Fruit fly (Drosophila melanogaster) whole organism, embryonic: Measurements from ENCODE around the gene CG12010.
A peak's percentile ranks its signal among the peaks of the same experiment; 100 is the strongest.

Source experiments
- Blimp-1 ChIP-seq: fragments of 200-800 bp; sonication (Bioruptor generic); optimal IDR thresholded peaks from 3 replicates; lab custom pipeline; 2018; ENCODE audit warnings: missing biosample characterization, missing genetic modification characterization, mild to moderate bottlenecking, moderate library complexity, missing genetic modification reagents
- CG10274 ChIP-seq: fragments of 200-800 bp; sonication (Bioruptor generic); optimal IDR thresholded peaks from 3 replicates; lab custom pipeline; 2017; ENCODE audit warnings: missing biosample characterization, mild to moderate bottlenecking, missing genetic modification characterization
- CG10462 ChIP-seq: fragments of 200-800 bp; sonication (Bioruptor generic); optimal IDR thresholded peaks from 2 replicates; lab custom pipeline; 2016; ENCODE audit warnings: missing biosample characterization, missing genetic modification characterization
- CG11504 ChIP-seq: fragments of 200-800 bp; sonication (Bioruptor generic); optimal IDR thresholded peaks from 3 replicates; lab custom pipeline; 2019; ENCODE audit warnings: missing biosample characterization, mild to moderate bottlenecking, missing genetic modification characterization, moderate library complexity
- CG11723 ChIP-seq: fragments of 200-800 bp; sonication (Bioruptor generic); optimal IDR thresholded peaks from 2 replicates; lab custom pipeline; 2017; ENCODE audit warnings: missing biosample characterization, mild to moderate bottlenecking, missing genetic modification characterization
- CG12104 ChIP-seq: fragments of 200-800 bp; sonication (Bioruptor generic); optimal IDR thresholded peaks from 3 replicates; lab custom pipeline; 2016; ENCODE audit warnings: missing biosample characterization, missing genetic modification characterization
- CG12744 ChIP-seq: fragments of 200-800 bp; sonication (Bioruptor generic); optimal IDR thresholded peaks from 2 replicates; lab custom pipeline; 2016; ENCODE audit warnings: missing biosample characterization, missing genetic modification characterization
- CG13287 ChIP-seq: fragments of 200-800 bp; sonication (Bioruptor generic); IDR thresholded peaks from 2 replicates; pipeline ENCODE4 v1.3.6; 2022; ENCODE audit warnings: missing biosample characterization, missing genetic modification characterization; ENCODE audit not compliant: partially characterized antibody
- CG13775 ChIP-seq: fragments of 200-800 bp; sonication (Bioruptor generic); optimal IDR thresholded peaks from 3 replicates; lab custom pipeline; 2017; ENCODE audit warnings: missing biosample characterization, mild to moderate bottlenecking, missing genetic modification characterization
- CG15011 ChIP-seq: fragments of 200-800 bp; sonication (Bioruptor generic); optimal IDR thresholded peaks from 3 replicates; lab custom pipeline; 2018; ENCODE audit warnings: missing biosample characterization, mild to moderate bottlenecking, missing genetic modification characterization
- CG1647 ChIP-seq: fragments of 200-800 bp; sonication (Bioruptor generic); optimal IDR thresholded peaks from 3 replicates; lab custom pipeline; 2016; ENCODE audit warnings: missing biosample characterization, missing genetic modification characterization
- CG16815 ChIP-seq: fragments of 200-800 bp; sonication (Bioruptor generic); optimal IDR thresholded peaks from 3 replicates; lab custom pipeline; 2017; ENCODE audit warnings: missing biosample characterization, mild to moderate bottlenecking, missing genetic modification characterization
- CG17802 ChIP-seq: fragments of 200-800 bp; sonication (Bioruptor generic); optimal IDR thresholded peaks from 2 replicates; lab custom pipeline; 2018; ENCODE audit warnings: missing biosample characterization, mild to moderate bottlenecking, missing genetic modification characterization, moderate library complexity
- CG1792 ChIP-seq: fragments of 200-800 bp; sonication (Bioruptor generic); optimal IDR thresholded peaks from 2 replicates; lab custom pipeline; 2016; ENCODE audit warnings: missing biosample characterization, missing genetic modification characterization
- CG3995 ChIP-seq: fragments of 200-800 bp; sonication (Bioruptor generic); optimal IDR thresholded peaks from 3 replicates; lab custom pipeline; 2016; ENCODE audit warnings: missing biosample characterization, missing genetic modification characterization
- CG42726 ChIP-seq: fragments of 200-800 bp; sonication (Bioruptor generic); IDR thresholded peaks from 2 replicates; pipeline ENCODE4 v1.3.6; 2022; ENCODE audit warnings: missing biosample characterization, missing genetic modification characterization; ENCODE audit not compliant: partially characterized antibody
- CG7357 ChIP-seq: fragments of 200-800 bp; sonication (Bioruptor generic); IDR thresholded peaks from 3 replicates; pipeline ENCODE4 v1.3.6; 2022; ENCODE audit warnings: missing biosample characterization, missing genetic modification characterization
- CG8281 ChIP-seq: fragments of 200-800 bp; sonication (Bioruptor generic); optimal IDR thresholded peaks from 2 replicates; lab custom pipeline; 2018; ENCODE audit warnings: missing biosample characterization, mild to moderate bottlenecking, missing genetic modification characterization, moderate library complexity
- CG8359 ChIP-seq: fragments of 200-800 bp; sonication (Bioruptor generic); optimal IDR thresholded peaks from 2 replicates; lab custom pipeline; 2017; ENCODE audit warnings: missing biosample characterization, mild to moderate bottlenecking, missing genetic modification characterization, borderline replicate concordance
- CG9797 ChIP-seq: fragments of 200-800 bp; sonication (Bioruptor generic); optimal IDR thresholded peaks from 3 replicates; lab custom pipeline; 2018; ENCODE audit warnings: missing biosample characterization, mild to moderate bottlenecking, missing genetic modification characterization
- Dbx ChIP-seq: fragments of 200-800 bp; sonication (Bioruptor generic); IDR thresholded peaks from 3 replicates; pipeline ENCODE4 v1.3.6; 2022; ENCODE audit warnings: missing biosample characterization, missing genetic modification characterization
- Deaf1 ChIP-seq: fragments of 200-800 bp; optimal IDR thresholded peaks from 3 replicates; lab custom pipeline; 2019; ENCODE audit warnings: missing biosample characterization, mild to moderate bottlenecking, missing genetic modification characterization, moderate library complexity
- Elba2 ChIP-seq: fragments of 200-800 bp; sonication (Bioruptor generic); optimal IDR thresholded peaks from 3 replicates; lab custom pipeline; 2016; ENCODE audit warnings: missing biosample characterization, missing genetic modification characterization
- Hand ChIP-seq: fragments of 200-800 bp; sonication (Bioruptor generic); optimal IDR thresholded peaks from 2 replicates; lab custom pipeline; 2017; ENCODE audit warnings: mild to moderate bottlenecking, missing biosample characterization, missing genetic modification reagents, missing genetic modification characterization
- HmgZ ChIP-seq: fragments of 200-800 bp; sonication (Bioruptor generic); optimal IDR thresholded peaks from 2 replicates; lab custom pipeline; 2018; ENCODE audit warnings: missing biosample characterization, mild to moderate bottlenecking, missing genetic modification characterization
- Hsf ChIP-seq: fragments of 200-800 bp; sonication (Bioruptor generic); optimal IDR thresholded peaks from 3 replicates; lab custom pipeline; 2016; ENCODE audit warnings: missing biosample characterization, missing genetic modification characterization
- MTF-1 ChIP-seq: fragments of 200-800 bp; sonication (Bioruptor generic); optimal IDR thresholded peaks from 2 replicates; lab custom pipeline; 2018; ENCODE audit warnings: missing biosample characterization, mild to moderate bottlenecking, missing genetic modification characterization, borderline replicate concordance
- Nf-YC ChIP-seq: fragments of 200-800 bp; optimal IDR thresholded peaks from 3 replicates; lab custom pipeline; 2019; ENCODE audit warnings: missing biosample characterization, mild to moderate bottlenecking, missing genetic modification characterization, moderate library complexity
- Rfx ChIP-seq: fragments of 200-800 bp; sonication (Bioruptor generic); IDR thresholded peaks from 2 replicates; pipeline ENCODE4 v1.3.6; 2022; ENCODE audit warnings: missing biosample characterization, missing genetic modification characterization
- Six4 ChIP-seq: fragments of 200-800 bp; sonication (Bioruptor generic); optimal IDR thresholded peaks from 2 replicates; lab custom pipeline; 2016; ENCODE audit warnings: missing biosample characterization, missing genetic modification characterization
- Ssrp ChIP-seq: fragments of 200-800 bp; sonication (Bioruptor generic); optimal IDR thresholded peaks from 2 replicates; lab custom pipeline; 2018; ENCODE audit warnings: missing biosample characterization, mild to moderate bottlenecking, missing genetic modification characterization, moderate library complexity
- bab2 ChIP-seq: fragments of 200-800 bp; sonication (Bioruptor generic); optimal IDR thresholded peaks from 2 replicates; lab custom pipeline; 2016; ENCODE audit warnings: missing biosample characterization, missing genetic modification characterization
- bbx ChIP-seq: fragments of 200-800 bp; sonication (Bioruptor generic); IDR thresholded peaks from 2 replicates; pipeline ENCODE4 v1.3.6; 2022; ENCODE audit warnings: missing biosample characterization, missing genetic modification characterization; ENCODE audit not compliant: partially characterized antibody
- ci ChIP-seq: fragments of 200-800 bp; sonication (Bioruptor generic); IDR thresholded peaks from 3 replicates; pipeline ENCODE4 v1.3.6; 2022; ENCODE audit warnings: missing biosample characterization, missing genetic modification characterization
- dimm ChIP-seq: fragments of 200-800 bp; sonication (Bioruptor generic); IDR thresholded peaks from 2 replicates; pipeline ENCODE4 v1.3.6; 2022; ENCODE audit warnings: missing biosample characterization, missing genetic modification characterization
- exex ChIP-seq: fragments of 200-800 bp; sonication (Bioruptor generic); optimal IDR thresholded peaks from 4 replicates; lab custom pipeline; 2018; ENCODE audit warnings: missing biosample characterization, mild to moderate bottlenecking, missing genetic modification characterization, moderate library complexity
- fd3F ChIP-seq: fragments of 200-800 bp; sonication (Bioruptor generic); optimal IDR thresholded peaks from 2 replicates; lab custom pipeline; 2018; ENCODE audit warnings: missing biosample characterization, mild to moderate bottlenecking, missing genetic modification characterization, moderate library complexity
- gfzf ChIP-seq: fragments of 200-800 bp; sonication (Bioruptor generic); optimal IDR thresholded peaks from 2 replicates; lab custom pipeline; 2016; ENCODE audit warnings: missing biosample characterization, mild to moderate bottlenecking, missing genetic modification characterization, moderate library complexity
- ham ChIP-seq: fragments of 200-800 bp; sonication (Bioruptor generic); IDR thresholded peaks from 2 replicates; pipeline ENCODE4 v1.3.6; 2022; ENCODE audit warnings: missing biosample characterization, missing genetic modification characterization
- nmo ChIP-seq: fragments of 200-800 bp; sonication (Bioruptor generic); optimal IDR thresholded peaks from 2 replicates; lab custom pipeline; 2018; ENCODE audit warnings: missing biosample characterization, mild to moderate bottlenecking, missing genetic modification characterization, moderate library complexity
- org-1 ChIP-seq: fragments of 200-800 bp; sonication (Bioruptor generic); optimal IDR thresholded peaks from 2 replicates; lab custom pipeline; 2017; ENCODE audit warnings: missing biosample characterization, missing genetic modification characterization
- otp ChIP-seq: fragments of 200-800 bp; sonication (Bioruptor generic); IDR thresholded peaks from 3 replicates; pipeline ENCODE4, ENCODE4 v1.3.6; 2022; ENCODE audit warnings: missing biosample characterization, missing genetic modification characterization
- ranshi ChIP-seq: fragments of 200-800 bp; sonication (Bioruptor generic); IDR thresholded peaks from 2 replicates; pipeline ENCODE4 v1.3.6; 2022; ENCODE audit warnings: missing biosample characterization, missing genetic modification characterization
- slou ChIP-seq: fragments of 200-800 bp; sonication (Bioruptor generic); optimal IDR thresholded peaks from 3 replicates; lab custom pipeline; 2016; ENCODE audit warnings: missing biosample characterization, missing genetic modification characterization
- sug ChIP-seq: fragments of 200-800 bp; optimal IDR thresholded peaks from 2 replicates; lab custom pipeline; 2019; ENCODE audit warnings: missing biosample characterization, mild to moderate bottlenecking, missing genetic modification characterization, moderate library complexity
- toy ChIP-seq: fragments of 200-800 bp; sonication (Bioruptor generic); IDR thresholded peaks from 2 replicates; pipeline ENCODE4 v1.3.6; 2022; ENCODE audit warnings: missing biosample characterization, missing genetic modification characterization
- unpg ChIP-seq: fragments of 200-800 bp; sonication (Bioruptor generic); optimal IDR thresholded peaks from 3 replicates; lab custom pipeline; 2018; ENCODE audit warnings: missing biosample characterization, mild to moderate bottlenecking, missing genetic modification characterization, moderate library complexity
- z ChIP-seq: fragments of 200-800 bp; sonication (Bioruptor generic); IDR thresholded peaks from 3 replicates; pipeline ENCODE4 v1.3.6; 2022; ENCODE audit warnings: missing biosample characterization, missing genetic modification characterization
- zfh1 ChIP-seq: fragments of 200-800 bp; sonication (Bioruptor generic); IDR thresholded peaks from 3 replicates; pipeline ENCODE4 v1.3.6; 2022; ENCODE audit warnings: missing biosample characterization, missing genetic modification characterization

CG12010 gene

dm6 chr3L:3384596-3385436 is 10.7 kb downstream of the CG12010 start (continued):
- TF ChIP-seq unpg (GFP tag; lab: Kevin White, UChicago), result peak; percentile 3
- no peak for TF ChIP-seq CG15011 (GFP tag; lab: Kevin White, UChicago)
- TF ChIP-seq Hand (GFP tag; lab: Kevin White, UChicago), result no peak
- TF ChIP-seq CG12744 (GFP tag; lab: Kevin White, UChicago), result no peak
- TF ChIP-seq ham (GFP tag; lab: Robert Waterston, UW), result no peak
- TF ChIP-seq CG10274 (GFP tag; lab: Kevin White, UChicago), result no peak
- peak; percentile 59; the same call in 2 of the 3 replicates for TF ChIP-seq zfh1 (GFP tag; lab: Robert Waterston, UW)
- TF ChIP-seq Blimp-1 (GFP tag; lab: Kevin White, UChicago), result peak; percentile 21
- no peak for TF ChIP-seq MTF-1 (GFP tag; lab: Kevin White, UChicago)
- TF ChIP-seq exex (tag; lab: Kevin White, UChicago), result no peak
- TF ChIP-seq CG13287 (GFP tag; lab: Robert Waterston, UW), result no peak
- TF ChIP-seq ci (GFP tag; lab: Robert Waterston, UW), result 0 out of 3 replicates have a peak, but pooled peaks have one; percentile 3
- TF ChIP-seq CG17802 (tag; lab: Kevin White, UChicago), result no peak
- TF ChIP-seq bbx (GFP tag; lab: Robert Waterston, UW), result no peak
- no peak for TF ChIP-seq toy (GFP tag; lab: Robert Waterston, UW)
- peak; percentile 67 for TF ChIP-seq Ssrp
- no peak for TF ChIP-seq Elba2 (GFP tag; lab: Kevin White, UChicago)
- no peak for TF ChIP-seq fd3F
- TF ChIP-seq CG11504 (tag; lab: Kevin White, UChicago), result peak; percentile 70
- TF ChIP-seq CG3995, result no peak
- TF ChIP-seq Hsf (GFP tag; lab: Kevin White, UChicago), result peak; percentile 24
- TF ChIP-seq CG13775, result peak; percentile 11
- no peak for TF ChIP-seq Dbx (GFP tag; lab: Robert Waterston, UW)
- TF ChIP-seq CG16815 (GFP tag; lab: Kevin White, UChicago), result peak; percentile 44
- no peak for TF ChIP-seq CG11723 (GFP tag; lab: Kevin White, UChicago)
- TF ChIP-seq slou (GFP tag; lab: Kevin White, UChicago), result no peak
- TF ChIP-seq ranshi (GFP tag; lab: Robert Waterston, UW), result no peak; the same call in 1 of the 2 replicates
- TF ChIP-seq org-1 (GFP tag; lab: Kevin White, UChicago), result no peak
- no peak for TF ChIP-seq sug (tag; lab: Kevin White, UChicago)
- TF ChIP-seq gfzf (GFP tag; lab: Kevin White, UChicago), result no peak
- TF ChIP-seq dimm (GFP tag; lab: Robert Waterston, UW), result no peak
- no peak for TF ChIP-seq Deaf1 (tag; lab: Kevin White, UChicago)
- peak; percentile 49 for TF ChIP-seq Six4 (GFP tag; lab: Kevin White, UChicago)
- no peak for TF ChIP-seq CG1647
- no peak for TF ChIP-seq CG1792 (GFP tag; lab: Kevin White, UChicago)
- TF ChIP-seq nmo (GFP tag; lab: Kevin White, UChicago), result peak; percentile 72
- no peak for TF ChIP-seq CG8281
- TF ChIP-seq CG8359 (GFP tag; lab: Kevin White, UChicago), result no peak
- TF ChIP-seq CG42726, result no peak
- TF ChIP-seq bab2 (GFP tag; lab: Kevin White, UChicago), result no peak
- TF ChIP-seq CG12104 (GFP tag; lab: Kevin White, UChicago), result peak; percentile 49
- peak; percentile 35; the same call in 1 of the 2 replicates for TF ChIP-seq Rfx (GFP tag; lab: Robert Waterston, UW)
- peak; percentile 41 for TF ChIP-seq CG10462 (GFP tag; lab: Kevin White, UChicago)
- TF ChIP-seq z (GFP tag; lab: Robert Waterston, UW), result no peak
- no peak for TF ChIP-seq CG7357
- no peak for TF ChIP-seq Nf-YC (tag; lab: Kevin White, UChicago)
- no peak for TF ChIP-seq HmgZ (tag; lab: Kevin White, UChicago)
- TF ChIP-seq otp (GFP tag; lab: Robert Waterston, UW), result no peak
- TF ChIP-seq CG9797 (GFP tag; lab: Kevin White, UChicago), result no peak
